Fruit fly (Drosophila melanogaster) whole organism, embryonic: ENCODE data around the gene gdl.

Source experiments
- Abd-B ChIP-seq: fragments of 200-800 bp; sonication (Bioruptor generic); optimal IDR thresholded peaks from 2 replicates; lab custom pipeline; 2018; ENCODE audit warnings: missing biosample characterization, mild to moderate bottlenecking, missing genetic modification characterization, moderate library complexity
- B-H1 ChIP-seq: fragments of 200-800 bp; sonication (Bioruptor generic); IDR thresholded peaks from 3 replicates; pipeline ENCODE4 v1.3.6; 2022; ENCODE audit warnings: missing biosample characterization, missing genetic modification characterization
- CG10147 ChIP-seq: fragments of 200-800 bp; sonication (Bioruptor generic); optimal IDR thresholded peaks from 2 replicates; lab custom pipeline; 2019; ENCODE audit warnings: missing biosample characterization, mild to moderate bottlenecking, missing genetic modification characterization, moderate library complexity
- CG10462 ChIP-seq: fragments of 200-800 bp; sonication (Bioruptor generic); optimal IDR thresholded peaks from 2 replicates; lab custom pipeline; 2016; ENCODE audit warnings: missing biosample characterization, missing genetic modification characterization
- CG11696 ChIP-seq: fragments of 200-800 bp; sonication (Bioruptor generic); IDR thresholded peaks from 2 replicates; pipeline ENCODE4 v1.3.6; 2022; ENCODE audit warnings: missing biosample characterization, missing genetic modification characterization
- CG12155 ChIP-seq: fragments of 200-800 bp; sonication (Bioruptor generic); optimal IDR thresholded peaks from 3 replicates; lab custom pipeline; 2016; ENCODE audit warnings: missing biosample characterization, missing genetic modification characterization
- CG12942 ChIP-seq: fragments of 200-800 bp; sonication (Bioruptor generic); optimal IDR thresholded peaks from 3 replicates; lab custom pipeline; 2016; ENCODE audit warnings: missing biosample characterization, missing genetic modification characterization
- CG13296 ChIP-seq: fragments of 200-800 bp; sonication (Bioruptor generic); optimal IDR thresholded peaks from 3 replicates; lab custom pipeline; 2018; ENCODE audit warnings: missing biosample characterization, mild to moderate bottlenecking, missing genetic modification characterization
- CG14050 ChIP-seq: fragments of 200-800 bp; sonication (Bioruptor generic); IDR thresholded peaks from 3 replicates; pipeline ENCODE4 v1.3.6; 2022; ENCODE audit warnings: missing biosample characterization, missing genetic modification characterization
- CG15479 ChIP-seq: fragments of 200-800 bp; sonication (Bioruptor generic); optimal IDR thresholded peaks from 3 replicates; lab custom pipeline; 2019; ENCODE audit warnings: missing biosample characterization, mild to moderate bottlenecking, missing genetic modification characterization, moderate library complexity
- CG15514 ChIP-seq: fragments of 200-800 bp; sonication (Bioruptor generic); optimal IDR thresholded peaks from 3 replicates; lab custom pipeline; 2017; ENCODE audit warnings: missing biosample characterization, missing genetic modification characterization, mild to moderate bottlenecking, moderate library complexity, missing genetic modification reagents
- CG15601 ChIP-seq: fragments of 200-800 bp; sonication (Bioruptor generic); optimal IDR thresholded peaks from 3 replicates; lab custom pipeline; 2019; ENCODE audit warnings: missing biosample characterization, mild to moderate bottlenecking, missing genetic modification characterization, moderate library complexity
- CG15696 ChIP-seq: fragments of 200-800 bp; sonication (Bioruptor generic); optimal IDR thresholded peaks from 2 replicates; lab custom pipeline; 2019; ENCODE audit warnings: missing biosample characterization, mild to moderate bottlenecking, missing genetic modification characterization, moderate library complexity
- CG16779 ChIP-seq: fragments of 200-800 bp; sonication (Bioruptor generic); IDR thresholded peaks from 2 replicates; pipeline ENCODE4 v1.3.6; 2022; ENCODE audit warnings: missing biosample characterization, missing genetic modification characterization
- CG16815 ChIP-seq: fragments of 200-800 bp; sonication (Bioruptor generic); optimal IDR thresholded peaks from 3 replicates; lab custom pipeline; 2017; ENCODE audit warnings: missing biosample characterization, mild to moderate bottlenecking, missing genetic modification characterization
- CG16863 ChIP-seq: fragments of 200-800 bp; sonication (Bioruptor generic); optimal IDR thresholded peaks from 3 replicates; lab custom pipeline; 2016; ENCODE audit warnings: missing biosample characterization, missing genetic modification characterization
- CG18262 ChIP-seq: fragments of 200-800 bp; optimal IDR thresholded peaks from 3 replicates; lab custom pipeline; 2019; ENCODE audit warnings: missing biosample characterization, mild to moderate bottlenecking, missing genetic modification characterization, moderate library complexity
- CG2875 ChIP-seq: fragments of 200-800 bp; sonication (Bioruptor generic); optimal IDR thresholded peaks from 2 replicates; lab custom pipeline; 2017; ENCODE audit warnings: missing biosample characterization, mild to moderate bottlenecking, missing genetic modification characterization, missing genetic modification reagents
- CG30403 ChIP-seq: fragments of 200-800 bp; sonication (Bioruptor generic); optimal IDR thresholded peaks from 3 replicates; lab custom pipeline; 2016; ENCODE audit warnings: missing biosample characterization, missing genetic modification characterization
- CG34376 ChIP-seq: fragments of 200-800 bp; sonication (Bioruptor generic); optimal IDR thresholded peaks from 2 replicates; lab custom pipeline; 2018; ENCODE audit warnings: missing biosample characterization, mild to moderate bottlenecking, missing genetic modification characterization
- CG4328 ChIP-seq: fragments of 200-800 bp; sonication (Bioruptor generic); optimal IDR thresholded peaks from 3 replicates; lab custom pipeline; 2017; ENCODE audit warnings: missing biosample characterization, missing genetic modification reagents, missing genetic modification characterization
- CG5953 ChIP-seq: fragments of 200-800 bp; sonication (Bioruptor generic); IDR thresholded peaks from 2 replicates; pipeline ENCODE4 v1.3.6; 2022; ENCODE audit warnings: missing biosample characterization, missing genetic modification characterization
- CG6654 ChIP-seq: fragments of 200-800 bp; sonication (Bioruptor generic); optimal IDR thresholded peaks from 2 replicates; lab custom pipeline; 2017; ENCODE audit warnings: missing biosample characterization, mild to moderate bottlenecking, missing genetic modification characterization
- CG7556 ChIP-seq: fragments of 200-800 bp; sonication (Bioruptor generic); optimal IDR thresholded peaks from 2 replicates; lab custom pipeline; 2017; ENCODE audit warnings: missing biosample characterization, mild to moderate bottlenecking, missing genetic modification characterization
- CG9727 ChIP-seq: fragments of 200-800 bp; sonication (Bioruptor generic); optimal IDR thresholded peaks from 3 replicates; lab custom pipeline; 2017; ENCODE audit warnings: missing biosample characterization, mild to moderate bottlenecking, missing genetic modification characterization
- CG9817 ChIP-seq: fragments of 200-800 bp; sonication (Bioruptor generic); optimal IDR thresholded peaks from 2 replicates; lab custom pipeline; 2018; ENCODE audit warnings: missing biosample characterization, mild to moderate bottlenecking, missing genetic modification characterization, moderate library complexity
- CHES-1-like ChIP-seq: fragments of 200-800 bp; sonication (Bioruptor generic); optimal IDR thresholded peaks from 2 replicates; lab custom pipeline; 2016; ENCODE audit warnings: missing biosample characterization, missing genetic modification characterization
- CoRest ChIP-seq: fragments of 200-800 bp; sonication (Bioruptor generic); optimal IDR thresholded peaks from 3 replicates; lab custom pipeline; 2018; ENCODE audit warnings: missing biosample characterization, mild to moderate bottlenecking, missing genetic modification characterization, moderate library complexity
- D ChIP-seq, 2 experiments: fragments of 200-800 bp in 1 of 2; fragments of >200 bp in 1 of 2; sonication (Bioruptor generic) in 1 of 2; optimal IDR thresholded peaks; 2 replicates in 1 of 2; 3 replicates in 1 of 2; lab custom pipeline; 2017; ENCODE audit warnings: mild to moderate bottlenecking in 1 of 2, missing biosample characterization in 1 of 2, missing genetic modification characterization in 1 of 2, missing genetic modification reagents in 1 of 2
- Drgx ChIP-seq: fragments of 200-800 bp; sonication (Bioruptor generic); IDR thresholded peaks from 2 replicates; pipeline ENCODE4 v1.3.6; 2022; ENCODE audit warnings: missing biosample characterization, missing genetic modification characterization
- Hand ChIP-seq: fragments of 200-800 bp; sonication (Bioruptor generic); optimal IDR thresholded peaks from 2 replicates; lab custom pipeline; 2017; ENCODE audit warnings: mild to moderate bottlenecking, missing biosample characterization, missing genetic modification reagents, missing genetic modification characterization
- Hmr ChIP-seq: fragments of 200-800 bp; sonication (Bioruptor generic); optimal IDR thresholded peaks from 3 replicates; lab custom pipeline; 2017; ENCODE audit warnings: mild to moderate bottlenecking, missing biosample characterization, missing genetic modification reagents, missing genetic modification characterization
- Myb ChIP-seq: fragments of 200-800 bp; sonication (Bioruptor generic); optimal IDR thresholded peaks from 2 replicates; lab custom pipeline; 2016; ENCODE audit warnings: missing biosample characterization, missing genetic modification characterization
- NfI ChIP-seq: fragments of 200-800 bp; sonication (Bioruptor generic); optimal IDR thresholded peaks from 3 replicates; lab custom pipeline; 2018; ENCODE audit warnings: missing biosample characterization, mild to moderate bottlenecking, missing genetic modification characterization, moderate library complexity
- PHDP ChIP-seq: fragments of 200-800 bp; sonication (Bioruptor generic); optimal IDR thresholded peaks from 3 replicates; lab custom pipeline; 2018; ENCODE audit warnings: missing biosample characterization, mild to moderate bottlenecking, missing genetic modification characterization, moderate library complexity
- Pdp1 ChIP-seq, 2 experiments: fragments of 200-800 bp; sonication (Bioruptor generic); optimal IDR thresholded peaks; 3 replicates each; lab custom pipeline; 2016; ENCODE audit warnings: missing biosample characterization in 2 of 2, missing genetic modification characterization in 2 of 2, mild to moderate bottlenecking in 1 of 2, moderate library complexity in 1 of 2
- Sox102F ChIP-seq: fragments of 200-800 bp; sonication (Bioruptor generic); optimal IDR thresholded peaks from 2 replicates; lab custom pipeline; 2018; ENCODE audit warnings: missing biosample characterization, mild to moderate bottlenecking, missing genetic modification characterization, moderate library complexity
- Trl ChIP-seq, 3 experiments: fragments of >200 bp in 2 of 3; fragments of 200-800 bp in 1 of 3; sonication (Bioruptor generic) in 1 of 3; optimal IDR thresholded peaks; 2 replicates in 1 of 3; 3 replicates in 2 of 3; lab custom pipeline; 2016 to 2017; ENCODE audit warnings: missing biosample characterization in 1 of 3, missing genetic modification characterization in 1 of 3
- dmrt99B ChIP-seq: fragments of 200-800 bp; sonication (Bioruptor generic); optimal IDR thresholded peaks from 2 replicates; lab custom pipeline; 2018; ENCODE audit warnings: missing biosample characterization, mild to moderate bottlenecking, missing genetic modification characterization, moderate library complexity
- dpn ChIP-seq, 2 experiments: fragments of 200-800 bp; sonication (Bioruptor generic); optimal IDR thresholded peaks; 3 replicates each; lab custom pipeline; 2016; ENCODE audit warnings: missing biosample characterization in 2 of 2, missing genetic modification characterization in 2 of 2
- eve ChIP-seq, 2 experiments: fragments of >200 bp; optimal IDR thresholded peaks; 2 replicates each; lab custom pipeline; 2017; ENCODE audit warnings: missing biosample characterization in 2 of 2, missing genetic modification characterization in 2 of 2
- hbn ChIP-seq: fragments of 200-800 bp; sonication (Bioruptor generic); IDR thresholded peaks from 2 replicates; pipeline ENCODE4 v1.3.6; 2022; ENCODE audit warnings: missing biosample characterization, missing genetic modification characterization; ENCODE audit not compliant: partially characterized antibody
- insv ChIP-seq, 2 experiments: fragments of 200-800 bp; sonication (Bioruptor generic); optimal IDR thresholded peaks; 3 replicates each; lab custom pipeline; 2016 to 2018; ENCODE audit warnings: missing biosample characterization in 2 of 2, missing genetic modification characterization in 2 of 2
- org-1 ChIP-seq: fragments of 200-800 bp; sonication (Bioruptor generic); optimal IDR thresholded peaks from 2 replicates; lab custom pipeline; 2017; ENCODE audit warnings: missing biosample characterization, missing genetic modification characterization
- pros ChIP-seq: fragments of 200-800 bp; sonication (Bioruptor generic); optimal IDR thresholded peaks from 3 replicates; lab custom pipeline; 2019; ENCODE audit warnings: missing biosample characterization, mild to moderate bottlenecking, missing genetic modification characterization, moderate library complexity
- tap ChIP-seq: fragments of 200-800 bp; optimal IDR thresholded peaks from 3 replicates; lab custom pipeline; 2019; ENCODE audit warnings: missing biosample characterization, mild to moderate bottlenecking, missing genetic modification characterization, moderate library complexity
- tx ChIP-seq: fragments of 200-800 bp; sonication (Bioruptor generic); optimal IDR thresholded peaks from 2 replicates; lab custom pipeline; 2016; ENCODE audit warnings: missing biosample characterization, missing genetic modification characterization

The gdl gene

DNA sequence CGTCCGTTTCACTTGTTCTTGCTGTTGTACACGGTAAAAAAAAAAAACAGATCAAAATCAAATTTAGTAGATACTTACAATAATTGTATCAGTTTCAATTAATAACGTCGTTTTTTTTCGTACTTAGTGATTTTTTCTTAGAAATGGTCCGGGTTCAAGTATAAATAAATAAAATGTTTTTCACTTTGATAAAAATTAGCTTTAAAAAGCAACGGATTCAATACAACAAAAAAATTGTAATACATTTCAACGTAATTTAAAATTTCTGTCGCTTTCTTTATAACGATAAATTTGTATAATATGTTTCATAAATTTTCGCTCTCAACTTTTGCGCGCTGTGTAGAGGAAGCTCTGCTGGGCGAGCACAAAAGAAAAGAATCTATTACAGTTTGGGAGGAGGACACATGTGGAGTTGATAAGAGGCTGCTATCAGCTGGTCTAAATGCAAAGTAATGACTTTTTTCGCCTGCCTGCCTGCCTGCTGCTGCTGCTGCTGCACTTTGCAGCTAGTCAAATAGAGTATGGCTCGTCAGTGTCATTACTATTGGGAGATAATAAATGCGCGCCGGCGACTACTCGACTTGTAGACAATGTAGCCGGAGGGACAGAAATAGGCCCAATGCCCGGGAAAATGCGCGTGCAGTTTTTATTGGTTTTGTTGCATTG lies 28.8 kb downstream of the gdl start (continued):
- TF ChIP-seq tx (GFP tag; lab: Kevin White, UChicago) (peak; percentile 22), PHDP (tag; lab: Kevin White, UChicago) (peak; percentile 81), tap (tag; lab: Kevin White, UChicago) (peak; percentile 33), Abd-B (GFP tag; lab: Kevin White, UChicago) (peak; percentile 50), CG9727 (GFP tag; lab: Kevin White, UChicago) (peak; percentile 89), CG5953 (no peak), CG30403 (GFP tag; lab: Kevin White, UChicago) (peak; percentile 81), CG14050 (no peak), CG15696 (tag; lab: Kevin White, UChicago) (peak; percentile 46), CG12942 (GFP tag; lab: Kevin White, UChicago) (peak; percentile 24), CoRest (peak; percentile 81), CG16815 (GFP tag; lab: Kevin White, UChicago) (peak; percentile 52), CG4328 (no peak), Trl (optimal IDR thresholded peaks at IDR 0.05; lab: Kevin White, UChicago) (no peak), Trl (GFP tag; optimal IDR thresholded peaks at IDR 0.05; lab: Kevin White, UChicago) (peak; percentile 52), Myb (GFP tag; lab: Kevin White, UChicago) (peak; percentile 12), Hand (GFP tag; lab: Kevin White, UChicago) (peak; percentile 5), CG10462 (GFP tag; lab: Kevin White, UChicago) (peak; percentile 35), hbn (GFP tag; lab: Robert Waterston, UW) (no peak), CG16779 (no peak), dpn (GFP tag; optimal IDR thresholded peaks at IDR 0.05; lab: Kevin White, UChicago) (peak; percentile 35 to 36), CG15479 (GFP tag; lab: Kevin White, UChicago) (peak; percentile 96), CG9817 (peak; percentile 9), org-1 (GFP tag; lab: Kevin White, UChicago) (peak; percentile 66), CG2875 (GFP tag; lab: Kevin White, UChicago) (peak; percentile 50), CG10147 (GFP tag; lab: Kevin White, UChicago) (peak; percentile 28), eve (GFP tag; optimal IDR thresholded peaks at IDR 0.05; lab: Kevin White, UChicago) (peak in 1 of 2 experiments; percentile 74), CG6654 (GFP tag; lab: Kevin White, UChicago) (peak; percentile 19), CG13296 (GFP tag; lab: Kevin White, UChicago) (peak; percentile 62), Drgx (GFP tag; lab: Robert Waterston, UW) (peak; percentile 56), Hmr (GFP tag; lab: Kevin White, UChicago) (peak; percentile 73), CG12155 (GFP tag; lab: Kevin White, UChicago) (peak; percentile 54), CG34376 (no peak), Pdp1 (GFP tag; optimal IDR thresholded peaks at IDR 0.05; lab: Kevin White, UChicago) (peak in 1 of 2 experiments; percentile 32), CG11696 (GFP tag; lab: Robert Waterston, UW) (0 out of 2 replicates have a peak, but pooled peaks have one; percentile 11), insv (GFP tag; optimal IDR thresholded peaks at IDR 0.05; lab: Kevin White, UChicago) (no peak), B-H1 (GFP tag; lab: Robert Waterston, UW) (no peak), CG18262 (tag; lab: Kevin White, UChicago) (peak; percentile 84), D (optimal IDR thresholded peaks at IDR 0.05; lab: Kevin White, UChicago) (no peak), D (GFP tag; optimal IDR thresholded peaks at IDR 0.05; lab: Kevin White, UChicago) (peak; percentile 64), Sox102F (GFP tag; lab: Kevin White, UChicago) (peak; percentile 83), dmrt99B (tag; lab: Kevin White, UChicago) (peak; percentile 82), NfI (peak; percentile 32), pros (GFP tag; lab: Kevin White, UChicago) (no peak), CG15601 (tag; lab: Kevin White, UChicago) (peak; percentile 63), CHES-1-like (GFP tag; lab: Kevin White, UChicago) (peak; percentile 7), CG16863 (GFP tag; lab: Kevin White, UChicago) (peak; percentile 47), CG7556 (GFP tag; lab: Kevin White, UChicago) (peak; percentile 82), CG15514 (GFP tag; lab: Kevin White, UChicago) (peak; percentile 14)
